Worm (Caenorhabditis elegans): Measurements from ENCODE around the gene ucr-1.

- TF ChIP-seq ztf-26 (tag; optimal IDR thresholded peaks at IDR 0.05), result no peak
- TF ChIP-seq let-526 (GFP tag; IDR thresholded peaks at IDR 0.05), result no peak
- no peak for TF ChIP-seq ceh-58 (GFP tag; IDR thresholded peaks at IDR 0.05)
- no peak for TF ChIP-seq lsl-1 (GFP tag; optimal IDR thresholded peaks at IDR 0.05)
- TF ChIP-seq ccch-3 (GFP tag; optimal IDR thresholded peaks at IDR 0.05), result no peak
- no peak for TF ChIP-seq dpl-1 (GFP tag; optimal IDR thresholded peaks at IDR 0.05)
- TF ChIP-seq pha-4 (tag; optimal IDR thresholded peaks at IDR 0.05), result no peak
- no peak for TF ChIP-seq nhr-179 (tag; optimal IDR thresholded peaks at IDR 0.05)
Measured at ce11 chrIII:5582766-5583165, 9.2 kb upstream of the ucr-1 start, which contains the start of the genes F56D2.8 and uev-2.
